Fruit fly (Drosophila melanogaster) whole organism, embryonic: ENCODE data around the gene Ras85D.
A peak's percentile ranks its signal among the peaks of the same experiment; 100 is the strongest.

Experiments used
- Awh ChIP-seq: fragments of 200-800 bp; sonication (Bioruptor generic); IDR thresholded peaks from 2 replicates; pipeline ENCODE4, ENCODE4 v1.3.6; 2022; ENCODE audit warnings: missing biosample characterization, missing genetic modification characterization
- BEAF-32 ChIP-seq: fragments of 200-800 bp; sonication (Bioruptor generic); optimal IDR thresholded peaks from 3 replicates; lab custom pipeline; 2017; ENCODE audit warnings: missing biosample characterization, missing genetic modification characterization, mild to moderate bottlenecking, moderate library complexity, missing genetic modification reagents
- CG10267 ChIP-seq: fragments of 200-800 bp; sonication (Bioruptor generic); optimal IDR thresholded peaks from 2 replicates; lab custom pipeline; 2018; ENCODE audit warnings: missing biosample characterization, mild to moderate bottlenecking, missing genetic modification characterization, moderate library complexity
- CG11247 ChIP-seq: fragments of 200-800 bp; sonication (Bioruptor generic); IDR thresholded peaks from 2 replicates; pipeline ENCODE4 v1.3.6; 2022; ENCODE audit warnings: missing biosample characterization, missing genetic modification characterization
- CG12104 ChIP-seq: fragments of 200-800 bp; sonication (Bioruptor generic); optimal IDR thresholded peaks from 3 replicates; lab custom pipeline; 2016; ENCODE audit warnings: missing biosample characterization, missing genetic modification characterization
- CG13296 ChIP-seq: fragments of 200-800 bp; sonication (Bioruptor generic); optimal IDR thresholded peaks from 3 replicates; lab custom pipeline; 2018; ENCODE audit warnings: missing biosample characterization, mild to moderate bottlenecking, missing genetic modification characterization
- CG17829 ChIP-seq: fragments of 200-800 bp; optimal IDR thresholded peaks from 2 replicates; lab custom pipeline; 2019; ENCODE audit warnings: missing biosample characterization, mild to moderate bottlenecking, missing genetic modification characterization, moderate library complexity
- CG18476 ChIP-seq: fragments of 200-800 bp; sonication (Bioruptor generic); optimal IDR thresholded peaks from 2 replicates; lab custom pipeline; 2016; ENCODE audit warnings: missing biosample characterization, mild to moderate bottlenecking, missing genetic modification characterization
- CG2889 ChIP-seq: fragments of 200-800 bp; sonication (Bioruptor generic); IDR thresholded peaks from 3 replicates; pipeline ENCODE4 v1.3.6; 2022; ENCODE audit warnings: missing biosample characterization, missing genetic modification characterization
- CG32772 ChIP-seq: fragments of 200-800 bp; sonication (Bioruptor generic); IDR thresholded peaks from 2 replicates; pipeline ENCODE4 v1.3.6; 2022; ENCODE audit warnings: missing biosample characterization, missing genetic modification characterization
- CG3726 ChIP-seq: fragments of 200-800 bp; sonication (Bioruptor generic); IDR thresholded peaks from 3 replicates; pipeline ENCODE4, ENCODE4 v1.3.6; 2022; ENCODE audit warnings: missing biosample characterization, missing genetic modification characterization
- CG5953 ChIP-seq: fragments of 200-800 bp; sonication (Bioruptor generic); IDR thresholded peaks from 2 replicates; pipeline ENCODE4 v1.3.6; 2022; ENCODE audit warnings: missing biosample characterization, missing genetic modification characterization
- CG6683 ChIP-seq: fragments of 200-800 bp; sonication (Bioruptor generic); optimal IDR thresholded peaks from 2 replicates; lab custom pipeline; 2017; ENCODE audit warnings: missing biosample characterization, mild to moderate bottlenecking, missing genetic modification characterization, missing genetic modification reagents
- CG6813 ChIP-seq: fragments of 200-800 bp; sonication (Bioruptor generic); optimal IDR thresholded peaks from 2 replicates; lab custom pipeline; 2017; ENCODE audit warnings: missing biosample characterization, missing genetic modification characterization, mild to moderate bottlenecking, moderate library complexity, missing genetic modification reagents
- CG8478 ChIP-seq: fragments of >200 bp; optimal IDR thresholded peaks from 2 replicates; lab custom pipeline; 2018
- CG9437 ChIP-seq: fragments of 200-800 bp; sonication (Bioruptor generic); optimal IDR thresholded peaks from 2 replicates; lab custom pipeline; 2018; ENCODE audit warnings: missing biosample characterization, mild to moderate bottlenecking, missing genetic modification characterization
- CG9797 ChIP-seq: fragments of 200-800 bp; sonication (Bioruptor generic); optimal IDR thresholded peaks from 3 replicates; lab custom pipeline; 2018; ENCODE audit warnings: missing biosample characterization, mild to moderate bottlenecking, missing genetic modification characterization
- CG9876 ChIP-seq: fragments of 200-800 bp; sonication (Bioruptor generic); optimal IDR thresholded peaks from 2 replicates; lab custom pipeline; 2016; ENCODE audit warnings: missing biosample characterization, missing genetic modification characterization
- Dad ChIP-seq: fragments of 200-800 bp; sonication (Bioruptor generic); optimal IDR thresholded peaks from 3 replicates; lab custom pipeline; 2016; ENCODE audit warnings: missing biosample characterization, missing genetic modification characterization
- Dfd ChIP-seq, 2 experiments: fragments of >200 bp; optimal IDR thresholded peaks; 2 replicates each; lab custom pipeline; 2017; ENCODE audit warnings: missing biosample characterization in 2 of 2, missing genetic modification characterization in 2 of 2
- E2f2 ChIP-seq: fragments of 200-800 bp; sonication (Bioruptor generic); IDR thresholded peaks from 2 replicates; pipeline ENCODE4 v1.3.6; 2022; ENCODE audit warnings: missing biosample characterization, missing genetic modification characterization
- HLH4C ChIP-seq: fragments of 200-800 bp; sonication (Bioruptor generic); IDR thresholded peaks from 3 replicates; pipeline ENCODE4 v1.3.6; 2022; ENCODE audit warnings: missing biosample characterization, missing genetic modification characterization; ENCODE audit not compliant: partially characterized antibody
- Hand ChIP-seq: fragments of 200-800 bp; sonication (Bioruptor generic); optimal IDR thresholded peaks from 2 replicates; lab custom pipeline; 2017; ENCODE audit warnings: mild to moderate bottlenecking, missing biosample characterization, missing genetic modification reagents, missing genetic modification characterization
- Hmx ChIP-seq: fragments of 200-800 bp; sonication (Bioruptor generic); optimal IDR thresholded peaks from 2 replicates; lab custom pipeline; 2016; ENCODE audit warnings: missing biosample characterization, missing genetic modification characterization
- PHDP ChIP-seq: fragments of 200-800 bp; sonication (Bioruptor generic); optimal IDR thresholded peaks from 3 replicates; lab custom pipeline; 2018; ENCODE audit warnings: missing biosample characterization, mild to moderate bottlenecking, missing genetic modification characterization, moderate library complexity
- Pdp1 ChIP-seq, 2 experiments: fragments of 200-800 bp; sonication (Bioruptor generic); optimal IDR thresholded peaks; 3 replicates each; lab custom pipeline; 2016; ENCODE audit warnings: missing biosample characterization in 2 of 2, missing genetic modification characterization in 2 of 2, mild to moderate bottlenecking in 1 of 2, moderate library complexity in 1 of 2
- Ravus ChIP-seq: fragments of 200-800 bp; sonication (Bioruptor generic); IDR thresholded peaks from 2 replicates; pipeline ENCODE4 v1.3.6; 2022; ENCODE audit warnings: missing biosample characterization, missing genetic modification characterization
- Tbp ChIP-seq: fragments of >200 bp; optimal IDR thresholded peaks from 2 replicates; lab custom pipeline; 2018; ENCODE audit warnings: missing biosample characterization, missing genetic modification characterization
- Trl ChIP-seq, 3 experiments: fragments of >200 bp in 2 of 3; fragments of 200-800 bp in 1 of 3; sonication (Bioruptor generic) in 1 of 3; optimal IDR thresholded peaks; 2 replicates in 1 of 3; 3 replicates in 2 of 3; lab custom pipeline; 2016 to 2017; ENCODE audit warnings: missing biosample characterization in 1 of 3, missing genetic modification characterization in 1 of 3
- ase ChIP-seq: fragments of 200-800 bp; sonication (Bioruptor generic); IDR thresholded peaks from 3 replicates; pipeline ENCODE4 v1.3.6; 2022; ENCODE audit warnings: missing biosample characterization, missing genetic modification characterization
- ash1 ChIP-seq: fragments of 200-800 bp; sonication (Bioruptor generic); optimal IDR thresholded peaks from 2 replicates; lab custom pipeline; 2018; ENCODE audit warnings: missing biosample characterization, mild to moderate bottlenecking, missing genetic modification characterization
- bbx ChIP-seq: fragments of 200-800 bp; sonication (Bioruptor generic); IDR thresholded peaks from 2 replicates; pipeline ENCODE4 v1.3.6; 2022; ENCODE audit warnings: missing biosample characterization, missing genetic modification characterization; ENCODE audit not compliant: partially characterized antibody
- chm ChIP-seq: fragments of 200-800 bp; sonication (Bioruptor generic); IDR thresholded peaks from 2 replicates; pipeline ENCODE4 v1.3.6; 2022; ENCODE audit warnings: missing biosample characterization, missing genetic modification characterization
- esg ChIP-seq: fragments of 200-800 bp; sonication (Bioruptor generic); conservative IDR thresholded peaks from 2 replicates; pipeline ENCODE4 v1.3.6; 2022; ENCODE audit warnings: missing biosample characterization, missing genetic modification characterization
- fd102C ChIP-seq: fragments of 200-800 bp; sonication (Bioruptor generic); optimal IDR thresholded peaks from 2 replicates; lab custom pipeline; 2018; ENCODE audit warnings: missing biosample characterization, mild to moderate bottlenecking, missing genetic modification characterization, moderate library complexity
- fd64A ChIP-seq: fragments of 200-800 bp; sonication (Bioruptor generic); optimal IDR thresholded peaks from 3 replicates; lab custom pipeline; 2018; ENCODE audit warnings: missing biosample characterization, mild to moderate bottlenecking, missing genetic modification characterization
- ham ChIP-seq: fragments of 200-800 bp; sonication (Bioruptor generic); IDR thresholded peaks from 2 replicates; pipeline ENCODE4 v1.3.6; 2022; ENCODE audit warnings: missing biosample characterization, missing genetic modification characterization
- hbn ChIP-seq: fragments of 200-800 bp; sonication (Bioruptor generic); IDR thresholded peaks from 2 replicates; pipeline ENCODE4 v1.3.6; 2022; ENCODE audit warnings: missing biosample characterization, missing genetic modification characterization; ENCODE audit not compliant: partially characterized antibody
- insv ChIP-seq, 2 experiments: fragments of 200-800 bp; sonication (Bioruptor generic); optimal IDR thresholded peaks; 3 replicates each; lab custom pipeline; 2016 to 2018; ENCODE audit warnings: missing biosample characterization in 2 of 2, missing genetic modification characterization in 2 of 2
- inv ChIP-seq: fragments of 200-800 bp; sonication (Bioruptor generic); IDR thresholded peaks from 2 replicates; pipeline ENCODE4 v1.3.6; 2022; ENCODE audit warnings: missing biosample characterization, missing genetic modification characterization; ENCODE audit not compliant: partially characterized antibody
- jigr1 ChIP-seq: fragments of 200-800 bp; sonication (Bioruptor generic); IDR thresholded peaks from 3 replicates; pipeline ENCODE4 v1.3.6; 2022; ENCODE audit warnings: missing biosample characterization, missing genetic modification characterization
- kni ChIP-seq: fragments of 200-800 bp; sonication (Bioruptor generic); optimal IDR thresholded peaks from 3 replicates; lab custom pipeline; 2017; ENCODE audit warnings: mild to moderate bottlenecking, missing biosample characterization, missing genetic modification reagents, missing genetic modification characterization
- maf-S ChIP-seq: fragments of 200-800 bp; sonication (Bioruptor generic); optimal IDR thresholded peaks from 2 replicates; lab custom pipeline; 2016; ENCODE audit warnings: missing biosample characterization, missing genetic modification characterization
- mld ChIP-seq: fragments of 200-800 bp; sonication (Bioruptor generic); IDR thresholded peaks from 3 replicates; pipeline ENCODE4 v1.3.6; 2022; ENCODE audit warnings: missing biosample characterization, missing genetic modification characterization; ENCODE audit not compliant: partially characterized antibody
- ro ChIP-seq: fragments of 200-800 bp; sonication (Bioruptor generic); IDR thresholded peaks from 2 replicates; pipeline ENCODE4 v1.3.6; 2022; ENCODE audit warnings: missing biosample characterization, missing genetic modification characterization
- scrt ChIP-seq: fragments of 200-800 bp; sonication (Bioruptor generic); optimal IDR thresholded peaks from 2 replicates; lab custom pipeline; 2018; ENCODE audit warnings: missing biosample characterization, mild to moderate bottlenecking, missing genetic modification characterization, moderate library complexity
- sima ChIP-seq: fragments of 200-800 bp; sonication (Bioruptor generic); optimal IDR thresholded peaks from 2 replicates; lab custom pipeline; 2016; ENCODE audit warnings: missing biosample characterization, missing genetic modification characterization
- stwl ChIP-seq: fragments of 200-800 bp; sonication (Bioruptor generic); optimal IDR thresholded peaks from 3 replicates; lab custom pipeline; 2018; ENCODE audit warnings: missing biosample characterization, mild to moderate bottlenecking, missing genetic modification characterization, moderate library complexity
- tap ChIP-seq: fragments of 200-800 bp; optimal IDR thresholded peaks from 3 replicates; lab custom pipeline; 2019; ENCODE audit warnings: missing biosample characterization, mild to moderate bottlenecking, missing genetic modification characterization, moderate library complexity
- tio ChIP-seq: fragments of 200-800 bp; sonication (Bioruptor generic); optimal IDR thresholded peaks from 2 replicates; lab custom pipeline; 2017; ENCODE audit warnings: missing biosample characterization, missing genetic modification characterization, inconsistent platforms
- toy ChIP-seq: fragments of 200-800 bp; sonication (Bioruptor generic); IDR thresholded peaks from 2 replicates; pipeline ENCODE4 v1.3.6; 2022; ENCODE audit warnings: missing biosample characterization, missing genetic modification characterization

Ras85D gene

dm6 chr3R:9515860-9516344, 3.0 kb upstream of the Ras85D start, which contains the start of the genes mRpL47, CG8176 and Kdm3 (continued):
- TF ChIP-seq esg (GFP tag; lab: Robert Waterston, UW) = no peak
- no peak for TF ChIP-seq CG18476 (GFP tag; lab: Kevin White, UChicago)
- no peak for TF ChIP-seq fd102C (GFP tag; lab: Kevin White, UChicago)
- peak; percentile 54 for TF ChIP-seq maf-S (GFP tag; lab: Kevin White, UChicago)
- TF ChIP-seq CG6813 (GFP tag; lab: Kevin White, UChicago) = no peak
- TF ChIP-seq bbx (GFP tag; lab: Robert Waterston, UW) = no peak
- peak; percentile 24 for TF ChIP-seq tap (tag; lab: Kevin White, UChicago)
- no peak for TF ChIP-seq kni (GFP tag; lab: Kevin White, UChicago)
- TF ChIP-seq Trl (optimal IDR thresholded peaks at IDR 0.05; lab: Kevin White, UChicago) = no peak
- peak; percentile 79 for TF ChIP-seq Trl (GFP tag; optimal IDR thresholded peaks at IDR 0.05; lab: Kevin White, UChicago)
- TF ChIP-seq CG17829 (tag; lab: Kevin White, UChicago) = peak; percentile 82
- TF ChIP-seq Pdp1 (GFP tag; optimal IDR thresholded peaks at IDR 0.05; lab: Kevin White, UChicago) = peak; percentile 64 to 97
- TF ChIP-seq hbn (GFP tag; lab: Robert Waterston, UW) = no peak
- peak; percentile 70 for TF ChIP-seq CG10267 (tag; lab: Kevin White, UChicago)
- TF ChIP-seq PHDP = peak; percentile 1
- peak; percentile 81 for TF ChIP-seq CG9797 (GFP tag; lab: Kevin White, UChicago)
- no peak for TF ChIP-seq jigr1 (GFP tag; lab: Robert Waterston, UW)
- TF ChIP-seq Hand = no peak
- TF ChIP-seq mld (GFP tag; lab: Robert Waterston, UW) = no peak
- TF ChIP-seq ash1 (GFP tag; lab: Kevin White, UChicago) = no peak
- TF ChIP-seq CG13296 = no peak
- TF ChIP-seq ase = no peak
- no peak for TF ChIP-seq CG5953 (GFP tag; lab: Robert Waterston, UW)
- no peak for TF ChIP-seq HLH4C (GFP tag; lab: Robert Waterston, UW)
- TF ChIP-seq CG8478 (lab: Kevin White, UChicago) = peak; percentile 54
- TF ChIP-seq inv = no peak
- peak; percentile 72 for TF ChIP-seq Dad (GFP tag; lab: Kevin White, UChicago)
- TF ChIP-seq CG32772 (GFP tag; lab: Robert Waterston, UW) = no peak
- no peak for TF ChIP-seq tio (GFP tag; lab: Kevin White, UChicago)
- no peak for TF ChIP-seq CG3726 (GFP tag; lab: Robert Waterston, UW)
- peak; percentile 70 for TF ChIP-seq stwl (tag; lab: Kevin White, UChicago)
- TF ChIP-seq CG9437 (GFP tag; lab: Kevin White, UChicago) = no peak
- TF ChIP-seq ro (GFP tag; lab: Robert Waterston, UW) = no peak
- no peak for TF ChIP-seq E2f2 (GFP tag; lab: Robert Waterston, UW)
- TF ChIP-seq scrt (GFP tag; lab: Kevin White, UChicago) = peak; percentile 42
- TF ChIP-seq Dfd (GFP tag; optimal IDR thresholded peaks at IDR 0.05; lab: Kevin White, UChicago) = no peak
- no peak for TF ChIP-seq toy
- peak in 1 of 2 experiments; percentile 52 for TF ChIP-seq insv (GFP tag; optimal IDR thresholded peaks at IDR 0.05; lab: Kevin White, UChicago)
- TF ChIP-seq CG12104 (GFP tag; lab: Kevin White, UChicago) = peak; percentile 25
- no peak for TF ChIP-seq Hmx (GFP tag; lab: Kevin White, UChicago)
- no peak for TF ChIP-seq sima (GFP tag; lab: Kevin White, UChicago)
- no peak for TF ChIP-seq CG2889 (GFP tag; lab: Robert Waterston, UW)
- TF ChIP-seq ham = no peak
- TF ChIP-seq chm (GFP tag; lab: Robert Waterston, UW) = no peak
- TF ChIP-seq CG9876 (GFP tag; lab: Kevin White, UChicago) = peak; percentile 86
- TF ChIP-seq Awh (GFP tag; lab: Robert Waterston, UW) = no peak
- TF ChIP-seq CG6683 (GFP tag; lab: Kevin White, UChicago) = no peak
- TF ChIP-seq Ravus (GFP tag; lab: Robert Waterston, UW) = no peak
- TF ChIP-seq Tbp (GFP tag; lab: Kevin White, UChicago) = no peak
- no peak for TF ChIP-seq fd64A (GFP tag; lab: Kevin White, UChicago)
- peak; percentile 100 for TF ChIP-seq BEAF-32
- no peak for TF ChIP-seq CG11247 (GFP tag; lab: Robert Waterston, UW)
